Fruit fly (Drosophila melanogaster) whole organism, prepupa: Measurements from ENCODE around the gene elB.

Source experiments
- CG11294 ChIP-seq: fragments of 200-800 bp; sonication (Bioruptor generic); IDR thresholded peaks from 2 replicates; pipeline ENCODE4 v1.3.6; 2022; ENCODE audit warnings: missing biosample characterization, missing genetic modification characterization
- CG6163 ChIP-seq: fragments of 200-800 bp; sonication (Bioruptor generic); IDR thresholded peaks from 3 replicates; pipeline ENCODE4 v1.3.6; 2022; ENCODE audit warnings: missing biosample characterization, missing genetic modification characterization
- CG6276 ChIP-seq: fragments of 200-800 bp; sonication (Bioruptor generic); optimal IDR thresholded peaks from 2 replicates; lab custom pipeline; 2017; ENCODE audit warnings: missing biosample characterization, mild to moderate bottlenecking, missing genetic modification characterization
- Eip93F ChIP-seq: fragments of 200-800 bp; sonication (Bioruptor generic); optimal IDR thresholded peaks from 2 replicates; lab custom pipeline; 2016; ENCODE audit warnings: missing biosample characterization, mild to moderate bottlenecking, missing genetic modification characterization
- Gug ChIP-seq: fragments of 200-800 bp; sonication (Bioruptor generic); IDR thresholded peaks from 2 replicates; pipeline ENCODE4 v1.3.6; 2022; ENCODE audit warnings: missing biosample characterization, missing genetic modification characterization
- Lpt ChIP-seq: fragments of 200-800 bp; sonication (Bioruptor generic); optimal IDR thresholded peaks from 3 replicates; lab custom pipeline; 2016; ENCODE audit warnings: missing biosample characterization, missing genetic modification characterization
- achi ChIP-seq: fragments of 200-800 bp; sonication (Bioruptor generic); optimal IDR thresholded peaks from 3 replicates; lab custom pipeline; 2016; ENCODE audit warnings: missing biosample characterization, missing genetic modification characterization
- cyc ChIP-seq: fragments of 200-800 bp; sonication (Bioruptor generic); optimal IDR thresholded peaks from 3 replicates; lab custom pipeline; 2016; ENCODE audit warnings: missing biosample characterization, missing genetic modification characterization
- fd59A ChIP-seq: fragments of 200-800 bp; sonication (Bioruptor generic); optimal IDR thresholded peaks from 2 replicates; lab custom pipeline; 2017; ENCODE audit warnings: missing biosample characterization, mild to moderate bottlenecking, missing genetic modification characterization, missing genetic modification reagents
- ss ChIP-seq, 2 experiments: fragments of 200-800 bp; sonication (Bioruptor generic); optimal IDR thresholded peaks; 2 replicates in 1 of 2; 3 replicates in 1 of 2; lab custom pipeline; 2017 to 2018; ENCODE audit warnings: mild to moderate bottlenecking in 2 of 2, missing biosample characterization in 2 of 2, missing genetic modification characterization in 2 of 2, moderate library complexity in 1 of 2
- topi ChIP-seq: fragments of 200-800 bp; sonication (Bioruptor generic); optimal IDR thresholded peaks from 3 replicates; lab custom pipeline; 2016; ENCODE audit warnings: missing biosample characterization, missing genetic modification characterization

- TF ChIP-seq Lpt (GFP tag; lab: Kevin White, UChicago) (no peak), Gug (GFP tag; lab: Robert Waterston, UW) (no peak), cyc (GFP tag; lab: Kevin White, UChicago) (no peak), ss (GFP tag; optimal IDR thresholded peaks at IDR 0.05; lab: Kevin White, UChicago) (no peak), achi (GFP tag; lab: Kevin White, UChicago) (no peak), CG11294 (no peak), topi (GFP tag; lab: Kevin White, UChicago) (no peak), CG6276 (GFP tag; lab: Kevin White, UChicago) (no peak), fd59A (GFP tag; lab: Kevin White, UChicago) (no peak), Eip93F (GFP tag; lab: Kevin White, UChicago) (no peak), CG6163 (GFP tag; lab: Robert Waterston, UW) (no peak)
Observed at dm6 chr2L:14346588-14346987, 62.8 kb downstream of the elB start, which contains the start of gene Send2.
